Worm (Caenorhabditis elegans) whole organism, L4 larva: ENCODE data around the gene mecr-1.

Experiments used
- D1046.2 ChIP-seq: fragments of 200-800 bp; sonication (Bioruptor generic); IDR thresholded peaks from 2 replicates; pipeline ENCODE4 v1.3.6; 2022; ENCODE audit warnings: missing genetic modification characterization, missing compliant biosample characterization
- F37D6.2 ChIP-seq: sonication (generic microtip); optimal IDR thresholded peaks from 2 replicates; lab custom pipeline; 2016; ENCODE audit warnings: mild to moderate bottlenecking, missing genetic modification characterization, missing compliant biosample characterization
- F44E2.7 ChIP-seq: fragments of 200-800 bp; sonication (Bioruptor generic); IDR thresholded peaks from 2 replicates; pipeline ENCODE4 v2.1.2; 2022; ENCODE audit warnings: missing genetic modification characterization, missing compliant biosample characterization
- F49E8.2 ChIP-seq: sonication (generic microtip); optimal IDR thresholded peaks from 2 replicates; lab custom pipeline; 2016; ENCODE audit warnings: missing compliant biosample characterization, mild to moderate bottlenecking, missing genetic modification characterization, borderline replicate concordance
- R02D3.7 ChIP-seq: fragments of 150-350 bp; sonication (generic microtip); optimal IDR thresholded peaks from 3 replicates; lab custom pipeline; 2014; ENCODE audit warnings: missing biosample characterization, missing genetic modification characterization
- T26A8.4 ChIP-seq: fragments of 200-800 bp; sonication (Bioruptor generic); IDR thresholded peaks from 2 replicates; pipeline ENCODE4 v1.3.6; 2022; ENCODE audit warnings: missing genetic modification characterization, missing compliant biosample characterization
- Y105C5A.15 ChIP-seq: fragments of 200-800 bp; sonication (Bioruptor generic); IDR thresholded peaks from 2 replicates; pipeline ENCODE4 v1.3.6; 2022; ENCODE audit warnings: missing genetic modification characterization, missing compliant biosample characterization
- Y48G9A.11 ChIP-seq: fragments of 200-800 bp; sonication (Bioruptor generic); IDR thresholded peaks from 2 replicates; pipeline ENCODE4 v1.3.6; 2022; ENCODE audit warnings: missing genetic modification reagents, missing genetic modification characterization, missing compliant biosample characterization
- Y5F2A.4 ChIP-seq: fragments of 200-800 bp; sonication (Bioruptor generic); optimal IDR thresholded peaks from 2 replicates; lab custom pipeline; 2018; ENCODE audit warnings: mild to moderate bottlenecking, missing genetic modification characterization, missing compliant biosample characterization
- Y75B8A.6 ChIP-seq: fragments of 200-800 bp; sonication (Bioruptor generic); IDR thresholded peaks from 2 replicates; pipeline ENCODE4 v1.3.6; 2022; ENCODE audit warnings: missing genetic modification reagents, missing genetic modification characterization, missing compliant biosample characterization
- ZK337.2 ChIP-seq: fragments of 200-800 bp; sonication (Bioruptor generic); IDR thresholded peaks from 2 replicates; pipeline ENCODE4 v1.3.6; 2022; ENCODE audit warnings: missing genetic modification reagents, missing genetic modification characterization, missing compliant biosample characterization
- aha-1 ChIP-seq: fragments of 150-350 bp; peaks from one replicate; lab custom pipeline; 2014; ENCODE audit warnings: missing biosample characterization, missing genetic modification characterization
- aly-2 ChIP-seq: sonication (generic microtip); optimal IDR thresholded peaks from 2 replicates; lab custom pipeline; 2018; ENCODE audit warnings: missing biosample characterization, missing genetic modification characterization
- ceh-20 ChIP-seq: fragments of 200-800 bp; sonication (Bioruptor generic); IDR thresholded peaks from 2 replicates; pipeline ENCODE4 v1.3.6; 2022; ENCODE audit warnings: missing genetic modification reagents, missing genetic modification characterization, missing compliant biosample characterization
- ceh-62 ChIP-seq: sonication (generic microtip); optimal IDR thresholded peaks from 2 replicates; lab custom pipeline; 2017; ENCODE audit warnings: missing biosample characterization, missing genetic modification characterization
- ceh-82 ChIP-seq: sonication (generic microtip); optimal IDR thresholded peaks from 2 replicates; lab custom pipeline; 2017; ENCODE audit warnings: missing biosample characterization, missing genetic modification characterization
- ces-1 ChIP-seq: fragments of 150-350 bp; sonication (generic microtip); optimal IDR thresholded peaks from 4 replicates; lab custom pipeline; 2014; ENCODE audit warnings: missing biosample characterization, missing genetic modification reagents, missing genetic modification characterization
- ctbp-1 ChIP-seq: fragments of 200-800 bp; sonication (Bioruptor generic); IDR thresholded peaks from 2 replicates; pipeline ENCODE4 v1.3.6; 2022; ENCODE audit warnings: missing genetic modification reagents, missing genetic modification characterization, missing compliant biosample characterization
- daf-12 ChIP-seq: fragments of 150-350 bp; optimal IDR thresholded peaks from 2 replicates; lab custom pipeline; 2014; ENCODE audit warnings: missing biosample characterization, missing genetic modification reagents, missing genetic modification characterization
- daf-19 ChIP-seq: fragments of 200-800 bp; sonication (Bioruptor generic); conservative IDR thresholded peaks from 2 replicates; pipeline ENCODE4 v1.3.6; 2022; ENCODE audit warnings: missing genetic modification characterization, missing compliant biosample characterization
- dpl-1 ChIP-seq: fragments of 150-350 bp; optimal IDR thresholded peaks from 2 replicates; lab custom pipeline; 2014; ENCODE audit warnings: missing biosample characterization, missing genetic modification reagents, missing genetic modification characterization
- duxl-1 ChIP-seq: sonication (generic microtip); optimal IDR thresholded peaks from 2 replicates; lab custom pipeline; 2016; ENCODE audit warnings: mild to moderate bottlenecking, missing genetic modification characterization, moderate library complexity, missing compliant biosample characterization; ENCODE audit not compliant: poor library complexity
- fkh-10 ChIP-seq: fragments of 150-350 bp; optimal IDR thresholded peaks from 2 replicates; lab custom pipeline; 2014; ENCODE audit warnings: missing biosample characterization, missing genetic modification reagents, missing genetic modification characterization
- gei-8 ChIP-seq: fragments of 200-800 bp; sonication (Bioruptor generic); optimal IDR thresholded peaks from 2 replicates; lab custom pipeline; 2018; ENCODE audit warnings: mild to moderate bottlenecking, missing genetic modification characterization, missing compliant biosample characterization
- hlh-11 ChIP-seq: fragments of 200-800 bp; sonication (Bioruptor generic); optimal IDR thresholded peaks from 2 replicates; lab custom pipeline; 2018; ENCODE audit warnings: mild to moderate bottlenecking, missing genetic modification characterization, missing compliant biosample characterization
- hlh-30 ChIP-seq: sonication (generic microtip); optimal IDR thresholded peaks from 2 replicates; lab custom pipeline; 2017; ENCODE audit warnings: antibody characterized with exemption, mild to moderate bottlenecking, missing genetic modification characterization, missing compliant biosample characterization; ENCODE audit not compliant: insufficient read depth
- lim-7 ChIP-seq: fragments of 200-800 bp; sonication (Bioruptor generic); IDR thresholded peaks from 2 replicates; pipeline ENCODE4 v1.3.6; 2022; ENCODE audit warnings: missing genetic modification characterization, missing compliant biosample characterization
- lin-1 ChIP-seq: fragments of 200-800 bp; sonication (Bioruptor generic); IDR thresholded peaks from 2 replicates; pipeline ENCODE4 v1.3.6; 2022; ENCODE audit warnings: missing genetic modification reagents, missing genetic modification characterization, missing compliant biosample characterization
- lir-3 ChIP-seq: sonication (generic microtip); optimal IDR thresholded peaks from 2 replicates; lab custom pipeline; 2016; ENCODE audit warnings: mild to moderate bottlenecking, missing genetic modification characterization, missing compliant biosample characterization
- lsy-2 ChIP-seq, 2 experiments: fragments of 150-350 bp in 1 of 2; sonication (generic microtip) in 1 of 2; optimal IDR thresholded peaks; 2 replicates each; lab custom pipeline; 2014 to 2017; ENCODE audit warnings: missing biosample characterization in 2 of 2, missing genetic modification characterization in 2 of 2
- madf-5 ChIP-seq, 2 experiments: fragments of 200-800 bp; sonication (Bioruptor generic); IDR thresholded peaks; 2 replicates each; pipeline ENCODE4 v1.3.6; 2022; ENCODE audit warnings: missing compliant biosample characterization in 2 of 2, missing genetic modification characterization in 2 of 2
- madf-9 ChIP-seq: fragments of 200-800 bp; sonication (Bioruptor generic); conservative IDR thresholded peaks from 2 replicates; pipeline ENCODE4 v1.3.6; 2022; ENCODE audit warnings: missing genetic modification reagents, missing genetic modification characterization, missing compliant biosample characterization
- mdt-29 ChIP-seq: fragments of 200-800 bp; sonication (Bioruptor generic); IDR thresholded peaks from 2 replicates; pipeline ENCODE4 v1.3.6; 2022; ENCODE audit warnings: missing genetic modification reagents, missing genetic modification characterization, missing compliant biosample characterization
- mep-1 ChIP-seq: fragments of 150-350 bp; sonication (generic microtip); optimal IDR thresholded peaks from 3 replicates; lab custom pipeline; 2014; ENCODE audit warnings: missing biosample characterization, missing genetic modification characterization
- nhr-10 ChIP-seq: fragments of 150-350 bp; optimal IDR thresholded peaks from 2 replicates; lab custom pipeline; 2014; ENCODE audit warnings: missing biosample characterization, missing genetic modification characterization
- nhr-111 ChIP-seq: fragments of 200-800 bp; sonication (Bioruptor generic); optimal IDR thresholded peaks from 2 replicates; lab custom pipeline; 2018; ENCODE audit warnings: mild to moderate bottlenecking, missing genetic modification characterization, missing compliant biosample characterization
- nhr-42 ChIP-seq: fragments of 200-800 bp; sonication (Bioruptor generic); IDR thresholded peaks from 2 replicates; pipeline ENCODE4 v1.3.6; 2022; ENCODE audit warnings: missing genetic modification characterization, missing compliant biosample characterization
- nhr-48 ChIP-seq: sonication (generic microtip); optimal IDR thresholded peaks from 2 replicates; lab custom pipeline; 2016; ENCODE audit warnings: mild to moderate bottlenecking, missing genetic modification characterization, missing compliant biosample characterization
- nhr-6 ChIP-seq: fragments of 150-350 bp; optimal IDR thresholded peaks from 2 replicates; lab custom pipeline; 2014; ENCODE audit warnings: missing biosample characterization, missing genetic modification characterization
- pqm-1 ChIP-seq: sonication (generic microtip); optimal IDR thresholded peaks from 2 replicates; lab custom pipeline; 2017; ENCODE audit warnings: missing biosample characterization, missing genetic modification characterization
- saeg-2 ChIP-seq: fragments of 200-800 bp; sonication (Bioruptor generic); IDR thresholded peaks from 2 replicates; pipeline ENCODE4 v1.3.6; 2022; ENCODE audit warnings: missing genetic modification reagents, missing genetic modification characterization, missing compliant biosample characterization
- sdz-12 ChIP-seq: fragments of 200-800 bp; sonication (Bioruptor generic); optimal IDR thresholded peaks from 2 replicates; lab custom pipeline; 2018; ENCODE audit warnings: mild to moderate bottlenecking, missing genetic modification characterization, missing compliant biosample characterization
- set-16 ChIP-seq: fragments of 200-800 bp; sonication (Bioruptor generic); IDR thresholded peaks from 2 replicates; pipeline ENCODE4 v1.3.6; 2022; ENCODE audit warnings: missing genetic modification reagents, missing genetic modification characterization, missing compliant biosample characterization
- snpc-4 ChIP-seq: fragments of 150-350 bp; optimal IDR thresholded peaks from 2 replicates; lab custom pipeline; 2014; ENCODE audit warnings: missing biosample characterization, missing genetic modification characterization
- spr-1 ChIP-seq: sonication (generic microtip); optimal IDR thresholded peaks from 2 replicates; lab custom pipeline; 2016; ENCODE audit warnings: mild to moderate bottlenecking, missing genetic modification characterization, missing compliant biosample characterization
- unc-39 ChIP-seq: sonication (generic microtip); optimal IDR thresholded peaks from 2 replicates; lab custom pipeline; 2017; ENCODE audit warnings: missing biosample characterization, missing genetic modification characterization
- vab-7 ChIP-seq: fragments of 200-800 bp; sonication (Bioruptor generic); IDR thresholded peaks from 2 replicates; pipeline ENCODE4 v1.3.6; 2022; ENCODE audit warnings: missing genetic modification reagents, missing genetic modification characterization, missing compliant biosample characterization
- zfp-2 ChIP-seq: sonication (generic microtip); optimal IDR thresholded peaks from 2 replicates; lab custom pipeline; 2016; ENCODE audit warnings: mild to moderate bottlenecking, missing genetic modification characterization, missing compliant biosample characterization
- zfp-3 ChIP-seq: fragments of 200-800 bp; sonication (Bioruptor generic); conservative IDR thresholded peaks from 2 replicates; pipeline ENCODE4 v1.3.6; 2022; ENCODE audit warnings: missing genetic modification reagents, missing genetic modification characterization, missing compliant biosample characterization

mecr-1 gene

ce11 chrII:13159869-13160268, 27.2 kb downstream of the mecr-1 start (continued):
- no peak for TF ChIP-seq lim-7 (GFP tag; lab: Robert Waterston, UW)
- TF ChIP-seq lir-3 (tag; lab: Kevin White, UChicago): no peak
- no peak for TF ChIP-seq mep-1 (tag; lab: Kevin White, UChicago)
- no peak for TF ChIP-seq daf-19 (GFP tag; lab: Robert Waterston, UW)
- peak; percentile 60; the same call in 1 of the 2 replicates for TF ChIP-seq T26A8.4 (GFP tag; lab: Robert Waterston, UW)
- TF ChIP-seq zfp-2 (tag; lab: Kevin White, UChicago): no peak

ce11 chrII:13156971-13157370, 30.1 kb downstream of the mecr-1 start, which contains the start of the genes hpr-17 and F32A11.1:
TSS of gene hpr-17 (minus strand) at chrII:13157047.
TSS of gene F32A11.1 (plus strand) at chrII:13157329.
- no peak for TF ChIP-seq unc-39
- TF ChIP-seq zfp-2 (tag; lab: Kevin White, UChicago): no peak
- peak; percentile 46 for TF ChIP-seq F37D6.2 (tag; lab: Kevin White, UChicago)
- no peak for TF ChIP-seq madf-5 (GFP tag; IDR thresholded peaks at IDR 0.05; lab: Robert Waterston, UW)
- no peak for TF ChIP-seq daf-19 (GFP tag; lab: Robert Waterston, UW)
- 0 out of 2 replicates have a peak, but pooled peaks have one; percentile 42 for TF ChIP-seq nhr-42 (GFP tag; lab: Robert Waterston, UW)
- peak; percentile 98 for TF ChIP-seq dpl-1 (GFP tag; lab: Kevin White, UChicago)
- no peak for TF ChIP-seq Y105C5A.15 (GFP tag; lab: Robert Waterston, UW)
- no peak for TF ChIP-seq aly-2
- peak; percentile 71; the same call in 1 of the 2 replicates for TF ChIP-seq madf-9 (GFP tag; lab: Robert Waterston, UW)
- TF ChIP-seq ceh-62 (tag; lab: Kevin White, UChicago): no peak
- peak in 1 of 2 experiments; percentile 89 for TF ChIP-seq lsy-2 (tag; optimal IDR thresholded peaks at IDR 0.05; lab: Kevin White, UChicago)
- TF ChIP-seq Y48G9A.11: 0 out of 2 replicates have a peak, but pooled peaks have one; percentile 35
- TF ChIP-seq Y5F2A.4: no peak
- TF ChIP-seq Y75B8A.6 (GFP tag; lab: Robert Waterston, UW): no peak
- no peak for TF ChIP-seq ctbp-1 (GFP tag; lab: Robert Waterston, UW)
- peak; percentile 71 for TF ChIP-seq ceh-20 (GFP tag; lab: Robert Waterston, UW)
- no peak for TF ChIP-seq mdt-29 (GFP tag; lab: Robert Waterston, UW)
- peak; percentile 24 for TF ChIP-seq spr-1 (tag; lab: Kevin White, UChicago)
- TF ChIP-seq D1046.2: no peak
- peak; percentile 68 for TF ChIP-seq fkh-10
- no peak for TF ChIP-seq R02D3.7 (tag; lab: Kevin White, UChicago)
- TF ChIP-seq daf-12 (tag; lab: Kevin White, UChicago): no peak
- no peak for TF ChIP-seq lir-3 (tag; lab: Kevin White, UChicago)
- no peak for TF ChIP-seq saeg-2 (GFP tag; lab: Robert Waterston, UW)
- no peak for TF ChIP-seq ZK337.2 (GFP tag; lab: Robert Waterston, UW)
- TF ChIP-seq sdz-12: no peak
- no peak for TF ChIP-seq lin-1 (GFP tag; lab: Robert Waterston, UW)
- TF ChIP-seq vab-7: no peak
- TF ChIP-seq zfp-3 (GFP tag; lab: Robert Waterston, UW): peak; percentile 80
- no peak for TF ChIP-seq lim-7 (GFP tag; lab: Robert Waterston, UW)
- TF ChIP-seq hlh-30 (tag; lab: Kevin White, UChicago): peak; percentile 68
- no peak for TF ChIP-seq set-16 (GFP tag; lab: Robert Waterston, UW)
- TF ChIP-seq nhr-111 (GFP tag; lab: Kevin White, UChicago): no peak
- no peak for TF ChIP-seq aha-1 (tag; lab: Kevin White, UChicago)
- peak; percentile 79 for TF ChIP-seq hlh-11 (tag; lab: Kevin White, UChicago)
- no peak for TF ChIP-seq nhr-10 (tag; lab: Kevin White, UChicago)
- TF ChIP-seq pqm-1: no peak
- no peak for TF ChIP-seq ceh-82 (tag; lab: Kevin White, UChicago)
- peak; percentile 86 for TF ChIP-seq T26A8.4 (GFP tag; lab: Robert Waterston, UW)
- no peak for TF ChIP-seq F49E8.2 (tag; lab: Kevin White, UChicago)
- peak; percentile 75 for TF ChIP-seq nhr-6 (tag; lab: Kevin White, UChicago)
- no peak for TF ChIP-seq gei-8 (GFP tag; lab: Kevin White, UChicago)
- no peak for TF ChIP-seq F44E2.7 (GFP tag; lab: Robert Waterston, UW)
- TF ChIP-seq duxl-1 (tag; lab: Kevin White, UChicago): peak; percentile 71
- TF ChIP-seq nhr-48 (tag; lab: Kevin White, UChicago): peak; percentile 46
- no peak for TF ChIP-seq ces-1 (GFP tag; lab: Kevin White, UChicago)
- peak; percentile 51 for TF ChIP-seq snpc-4
